Fruit fly (Drosophila melanogaster): ENCODE measurements around the gene rtv.

DNA sequence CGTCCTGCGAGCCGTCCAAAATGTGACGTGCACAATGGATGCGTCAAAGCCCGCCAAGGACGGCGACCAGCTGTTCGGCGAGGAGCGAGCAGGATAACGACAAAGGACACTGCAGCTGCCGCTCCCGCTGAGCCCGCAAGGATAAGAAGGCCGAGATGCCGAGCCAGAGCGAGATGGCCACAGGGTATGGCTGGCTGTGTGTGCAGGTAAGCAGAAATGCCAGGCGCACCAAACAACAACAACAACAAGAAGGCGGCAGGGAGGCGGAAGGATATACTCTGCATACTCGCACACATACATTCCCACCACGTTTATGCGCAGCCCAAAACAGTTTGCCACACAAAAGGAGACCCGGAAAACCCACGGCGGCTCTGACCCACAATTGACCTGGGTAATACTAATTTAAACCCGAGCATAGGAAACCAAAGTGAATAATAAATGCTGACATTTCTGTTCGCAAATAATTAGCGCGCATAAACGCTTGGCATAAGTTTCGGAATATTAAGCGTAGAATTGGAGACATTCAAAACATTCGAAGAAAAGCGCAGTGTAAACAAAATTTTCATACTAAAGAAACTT, 7.1 kb downstream of the rtv start:
- TF ChIP-seq CG17806 (tag; optimal IDR thresholded peaks at IDR 0.05) (peak; percentile 29), EcR (GFP tag; optimal IDR thresholded peaks at IDR 0.05) (no peak), gl (tag; optimal IDR thresholded peaks at IDR 0.05) (no peak), CG13204 (GFP tag; optimal IDR thresholded peaks at IDR 0.05) (no peak), fd96Ca (GFP tag; IDR thresholded peaks at IDR 0.05) (peak; percentile 68), CG32121 (GFP tag; IDR thresholded peaks at IDR 0.05) (no peak)
